Fruit fly (Drosophila melanogaster) whole organism, embryonic: ENCODE data around the gene Nup107.

Source experiments
- Antp ChIP-seq: fragments of 200-800 bp; sonication (Bioruptor generic); optimal IDR thresholded peaks from 3 replicates; lab custom pipeline; 2016; ENCODE audit warnings: missing biosample characterization, missing genetic modification characterization
- CG10321 ChIP-seq: fragments of 200-800 bp; sonication (Bioruptor generic); IDR thresholded peaks from 2 replicates; pipeline ENCODE4 v1.3.6; 2022; ENCODE audit warnings: missing biosample characterization, missing genetic modification characterization
- CG10959 ChIP-seq: fragments of 200-800 bp; sonication (Bioruptor generic); IDR thresholded peaks from 2 replicates; pipeline ENCODE4 v1.3.6; 2022; ENCODE audit warnings: missing biosample characterization, missing genetic modification characterization
- CG1233 ChIP-seq: fragments of 200-800 bp; sonication (Bioruptor generic); optimal IDR thresholded peaks from 4 replicates; lab custom pipeline; 2018; ENCODE audit warnings: missing biosample characterization, mild to moderate bottlenecking, missing genetic modification characterization
- CG12659 ChIP-seq: fragments of 200-800 bp; sonication (Bioruptor generic); optimal IDR thresholded peaks from 3 replicates; lab custom pipeline; 2017; ENCODE audit warnings: mild to moderate bottlenecking, missing biosample characterization, missing genetic modification reagents, missing genetic modification characterization
- CG14710 ChIP-seq: fragments of 200-800 bp; sonication (Bioruptor generic); optimal IDR thresholded peaks from 3 replicates; lab custom pipeline; 2019; ENCODE audit warnings: missing biosample characterization, mild to moderate bottlenecking, missing genetic modification characterization, moderate library complexity
- CG15011 ChIP-seq: fragments of 200-800 bp; sonication (Bioruptor generic); optimal IDR thresholded peaks from 3 replicates; lab custom pipeline; 2018; ENCODE audit warnings: missing biosample characterization, mild to moderate bottlenecking, missing genetic modification characterization
- CG16779 ChIP-seq: fragments of 200-800 bp; sonication (Bioruptor generic); IDR thresholded peaks from 2 replicates; pipeline ENCODE4 v1.3.6; 2022; ENCODE audit warnings: missing biosample characterization, missing genetic modification characterization
- CG17829 ChIP-seq: fragments of 200-800 bp; optimal IDR thresholded peaks from 2 replicates; lab custom pipeline; 2019; ENCODE audit warnings: missing biosample characterization, mild to moderate bottlenecking, missing genetic modification characterization, moderate library complexity
- CG2678 ChIP-seq: fragments of 200-800 bp; sonication (Bioruptor generic); optimal IDR thresholded peaks from 3 replicates; lab custom pipeline; 2019; ENCODE audit warnings: missing biosample characterization, mild to moderate bottlenecking, missing genetic modification characterization, moderate library complexity
- CG34224 ChIP-seq: fragments of 200-800 bp; sonication (Bioruptor generic); IDR thresholded peaks from 3 replicates; pipeline ENCODE4 v1.3.6; 2022; ENCODE audit warnings: missing biosample characterization, missing genetic modification characterization; ENCODE audit not compliant: partially characterized antibody
- CG34422 ChIP-seq: fragments of 200-800 bp; sonication (Bioruptor generic); IDR thresholded peaks from 3 replicates; pipeline ENCODE4 v1.3.6; 2022; ENCODE audit warnings: missing biosample characterization, missing genetic modification characterization
- CG3726 ChIP-seq: fragments of 200-800 bp; sonication (Bioruptor generic); IDR thresholded peaks from 3 replicates; pipeline ENCODE4, ENCODE4 v1.3.6; 2022; ENCODE audit warnings: missing biosample characterization, missing genetic modification characterization
- CG6854 ChIP-seq: fragments of 200-800 bp; sonication (Bioruptor generic); optimal IDR thresholded peaks from 3 replicates; lab custom pipeline; 2017; ENCODE audit warnings: missing biosample characterization, mild to moderate bottlenecking, missing genetic modification characterization
- CG7372 ChIP-seq: fragments of 200-800 bp; sonication (Bioruptor generic); IDR thresholded peaks from 2 replicates; pipeline ENCODE4 v1.3.6; 2022; ENCODE audit warnings: missing biosample characterization, missing genetic modification characterization
- CG7928 ChIP-seq: fragments of 200-800 bp; sonication (Bioruptor generic); optimal IDR thresholded peaks from 2 replicates; lab custom pipeline; 2017; ENCODE audit warnings: missing biosample characterization, mild to moderate bottlenecking, missing genetic modification characterization
- CG8478 ChIP-seq: fragments of >200 bp; optimal IDR thresholded peaks from 2 replicates; lab custom pipeline; 2018
- Camta ChIP-seq: fragments of 200-800 bp; sonication (Bioruptor generic); optimal IDR thresholded peaks from 2 replicates; lab custom pipeline; 2016; ENCODE audit warnings: missing biosample characterization, missing genetic modification characterization
- CoRest ChIP-seq: fragments of 200-800 bp; sonication (Bioruptor generic); optimal IDR thresholded peaks from 3 replicates; lab custom pipeline; 2018; ENCODE audit warnings: missing biosample characterization, mild to moderate bottlenecking, missing genetic modification characterization, moderate library complexity
- Drgx ChIP-seq: fragments of 200-800 bp; sonication (Bioruptor generic); IDR thresholded peaks from 2 replicates; pipeline ENCODE4 v1.3.6; 2022; ENCODE audit warnings: missing biosample characterization, missing genetic modification characterization
- H2.0 ChIP-seq: fragments of 200-800 bp; sonication (Bioruptor generic); IDR thresholded peaks from 2 replicates; pipeline ENCODE4 v1.3.6; 2022; ENCODE audit warnings: missing biosample characterization, missing genetic modification characterization
- Hmr ChIP-seq: fragments of 200-800 bp; sonication (Bioruptor generic); optimal IDR thresholded peaks from 3 replicates; lab custom pipeline; 2017; ENCODE audit warnings: mild to moderate bottlenecking, missing biosample characterization, missing genetic modification reagents, missing genetic modification characterization
- Hr3 ChIP-seq: fragments of 200-800 bp; sonication (Bioruptor generic); optimal IDR thresholded peaks from 3 replicates; lab custom pipeline; 2016; ENCODE audit warnings: missing biosample characterization, missing genetic modification characterization
- Hr78 ChIP-seq, 2 experiments: fragments of 200-800 bp in 1 of 2; fragments of >200 bp in 1 of 2; sonication (Bioruptor generic) in 1 of 2; optimal IDR thresholded peaks; 2 replicates each; lab custom pipeline; 2017 to 2019; ENCODE audit warnings: missing biosample characterization in 2 of 2, missing genetic modification characterization in 2 of 2, mild to moderate bottlenecking in 1 of 2, moderate library complexity in 1 of 2
- Jarid2 ChIP-seq: fragments of 200-800 bp; sonication (Bioruptor generic); optimal IDR thresholded peaks from 3 replicates; lab custom pipeline; 2017; ENCODE audit warnings: mild to moderate bottlenecking, missing biosample characterization, missing genetic modification reagents, missing genetic modification characterization
- Pdp1 ChIP-seq, 2 experiments: fragments of 200-800 bp; sonication (Bioruptor generic); optimal IDR thresholded peaks; 3 replicates each; lab custom pipeline; 2016; ENCODE audit warnings: missing biosample characterization in 2 of 2, missing genetic modification characterization in 2 of 2, mild to moderate bottlenecking in 1 of 2, moderate library complexity in 1 of 2
- Poxn ChIP-seq: fragments of 200-800 bp; sonication (Bioruptor generic); IDR thresholded peaks from 2 replicates; pipeline ENCODE4 v1.3.6; 2022; ENCODE audit warnings: missing biosample characterization, missing genetic modification characterization
- Ptx1 ChIP-seq: fragments of 200-800 bp; sonication (Bioruptor generic); IDR thresholded peaks from 2 replicates; pipeline ENCODE4 v1.3.6; 2022; ENCODE audit warnings: missing biosample characterization, missing genetic modification characterization
- Side ChIP-seq: fragments of 200-800 bp; sonication (Bioruptor generic); optimal IDR thresholded peaks from 2 replicates; lab custom pipeline; 2016; ENCODE audit warnings: missing biosample characterization, missing genetic modification characterization
- Sox100B ChIP-seq: fragments of 200-800 bp; sonication (Bioruptor generic); optimal IDR thresholded peaks from 3 replicates; lab custom pipeline; 2018; ENCODE audit warnings: missing biosample characterization, mild to moderate bottlenecking, missing genetic modification characterization
- Ssrp ChIP-seq: fragments of 200-800 bp; sonication (Bioruptor generic); optimal IDR thresholded peaks from 2 replicates; lab custom pipeline; 2018; ENCODE audit warnings: missing biosample characterization, mild to moderate bottlenecking, missing genetic modification characterization, moderate library complexity
- ara ChIP-seq: fragments of 200-800 bp; sonication (Bioruptor generic); IDR thresholded peaks from 2 replicates; pipeline ENCODE4 v1.3.6; 2022; ENCODE audit warnings: missing biosample characterization, missing genetic modification characterization
- az2 ChIP-seq: fragments of 200-800 bp; sonication (Bioruptor generic); optimal IDR thresholded peaks from 3 replicates; lab custom pipeline; 2016; ENCODE audit warnings: missing biosample characterization, missing genetic modification characterization
- btn ChIP-seq: fragments of 200-800 bp; sonication (Bioruptor generic); optimal IDR thresholded peaks from 2 replicates; lab custom pipeline; 2016; ENCODE audit warnings: missing biosample characterization, missing genetic modification characterization
- dmrt11E ChIP-seq: fragments of 200-800 bp; sonication (Bioruptor generic); optimal IDR thresholded peaks from 3 replicates; lab custom pipeline; 2018; ENCODE audit warnings: missing biosample characterization, mild to moderate bottlenecking, missing genetic modification characterization, moderate library complexity
- gsb ChIP-seq: fragments of 200-800 bp; sonication (Bioruptor generic); IDR thresholded peaks from 2 replicates; pipeline ENCODE4 v1.3.6; 2022; ENCODE audit warnings: missing biosample characterization, missing genetic modification characterization
- gsb-n ChIP-seq: fragments of 200-800 bp; sonication (Bioruptor generic); optimal IDR thresholded peaks from 3 replicates; lab custom pipeline; 2018; ENCODE audit warnings: missing biosample characterization, mild to moderate bottlenecking, missing genetic modification characterization
- hkb ChIP-seq, 2 experiments: fragments of 200-800 bp in 1 of 2; fragments of >200 bp in 1 of 2; sonication (Bioruptor generic) in 1 of 2; IDR thresholded peaks in 1 of 2; optimal IDR thresholded peaks in 1 of 2; 2 replicates each; pipeline versions ENCODE4 v1.3.6 to Lab custom; 2017 to 2022; ENCODE audit warnings: missing biosample characterization in 1 of 2, missing genetic modification characterization in 1 of 2
- hth ChIP-seq: fragments of >200 bp; optimal IDR thresholded peaks from 2 replicates; lab custom pipeline; 2017; ENCODE audit warnings: inconsistent platforms
- kah ChIP-seq: fragments of 200-800 bp; sonication (Bioruptor generic); optimal IDR thresholded peaks from 2 replicates; lab custom pipeline; 2018; ENCODE audit warnings: missing biosample characterization, mild to moderate bottlenecking, missing genetic modification characterization
- lab ChIP-seq: fragments of 200-800 bp; sonication (Bioruptor generic); optimal IDR thresholded peaks from 3 replicates; lab custom pipeline; 2017; ENCODE audit warnings: missing biosample characterization, missing genetic modification characterization, mild to moderate bottlenecking, moderate library complexity, missing genetic modification reagents
- lola ChIP-seq, 3 experiments: fragments of >200 bp in 2 of 3; fragments of 200-800 bp in 1 of 3; sonication (Bioruptor generic) in 1 of 3; optimal IDR thresholded peaks; 2 replicates each; lab custom pipeline; 2017 to 2019; ENCODE audit warnings: missing biosample characterization in 3 of 3, missing genetic modification characterization in 3 of 3, mild to moderate bottlenecking in 1 of 3, moderate library complexity in 1 of 3
- oc ChIP-seq: fragments of 200-800 bp; sonication (Bioruptor generic); optimal IDR thresholded peaks from 2 replicates; lab custom pipeline; 2018; ENCODE audit warnings: missing biosample characterization, mild to moderate bottlenecking, missing genetic modification characterization, moderate library complexity
- odd ChIP-seq: fragments of 200-800 bp; sonication (Bioruptor generic); optimal IDR thresholded peaks from 2 replicates; lab custom pipeline; 2017; ENCODE audit warnings: missing biosample characterization, mild to moderate bottlenecking, missing genetic modification characterization
- ranshi ChIP-seq: fragments of 200-800 bp; sonication (Bioruptor generic); IDR thresholded peaks from 2 replicates; pipeline ENCODE4 v1.3.6; 2022; ENCODE audit warnings: missing biosample characterization, missing genetic modification characterization
- sim ChIP-seq: fragments of 200-800 bp; sonication (Bioruptor generic); IDR thresholded peaks from 2 replicates; pipeline ENCODE4 v1.3.6; 2022; ENCODE audit warnings: missing biosample characterization, missing genetic modification characterization
- trem ChIP-seq: fragments of 200-800 bp; optimal IDR thresholded peaks from 3 replicates; lab custom pipeline; 2019; ENCODE audit warnings: missing biosample characterization, mild to moderate bottlenecking, missing genetic modification characterization, moderate library complexity
- tx ChIP-seq: fragments of 200-800 bp; sonication (Bioruptor generic); optimal IDR thresholded peaks from 2 replicates; lab custom pipeline; 2016; ENCODE audit warnings: missing biosample characterization, missing genetic modification characterization
- wor ChIP-seq: fragments of 200-800 bp; sonication (Bioruptor generic); IDR thresholded peaks from 2 replicates; pipeline ENCODE4 v1.3.6; 2022; ENCODE audit warnings: missing biosample characterization, missing genetic modification characterization
- z ChIP-seq: fragments of 200-800 bp; sonication (Bioruptor generic); IDR thresholded peaks from 3 replicates; pipeline ENCODE4 v1.3.6; 2022; ENCODE audit warnings: missing biosample characterization, missing genetic modification characterization

The Nup107 gene

DNA sequence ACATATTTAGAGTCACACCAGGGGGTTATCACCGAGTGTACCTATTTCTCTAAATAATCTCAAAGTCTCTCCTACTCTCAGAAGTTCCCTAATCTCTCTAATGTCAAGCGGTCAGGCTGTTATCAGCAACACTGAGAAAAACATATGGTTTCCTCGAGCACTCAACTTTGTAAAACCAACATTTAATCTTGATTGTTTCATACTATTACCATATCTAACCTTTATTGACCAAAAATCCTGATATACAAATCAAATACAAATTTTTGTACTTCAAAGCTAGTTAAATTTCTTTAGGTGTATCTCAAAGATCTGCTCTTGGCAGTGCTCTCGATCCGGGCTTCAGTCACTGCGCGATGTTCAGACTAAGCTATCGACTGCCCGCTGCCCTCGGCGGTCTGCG, 32.6 kb downstream of the Nup107 start, which contains the start of gene CG6415 (continued):
- TF ChIP-seq CG7928 (no peak), CG10321 (GFP tag; lab: Robert Waterston, UW) (0 out of 2 replicates have a peak, but pooled peaks have one; percentile 17), lab (GFP tag; lab: Kevin White, UChicago) (peak; percentile 85), Sox100B (GFP tag; lab: Kevin White, UChicago) (peak; percentile 68), CG8478 (lab: Kevin White, UChicago) (no peak), CG17829 (tag; lab: Kevin White, UChicago) (peak; percentile 80), CG6854 (GFP tag; lab: Kevin White, UChicago) (peak; percentile 47), CG14710 (tag; lab: Kevin White, UChicago) (peak; percentile 70), Jarid2 (GFP tag; lab: Kevin White, UChicago) (peak; percentile 23), H2.0 (GFP tag; lab: Robert Waterston, UW) (peak; percentile 77), CG15011 (GFP tag; lab: Kevin White, UChicago) (peak; percentile 46), ranshi (peak; percentile 64), CG16779 (0 out of 2 replicates have a peak, but pooled peaks have one; percentile 39), dmrt11E (tag; lab: Kevin White, UChicago) (peak; percentile 80), hkb (optimal IDR thresholded peaks at IDR 0.05; lab: Kevin White, UChicago) (no peak), hkb (GFP tag; IDR thresholded peaks at IDR 0.05; lab: Robert Waterston, UW) (peak; percentile 65), CG34224 (GFP tag; lab: Robert Waterston, UW) (no peak), CG7372 (GFP tag; lab: Robert Waterston, UW) (peak; percentile 62), Ssrp (tag; lab: Kevin White, UChicago) (peak; percentile 70), gsb (GFP tag; lab: Robert Waterston, UW) (peak; percentile 42; the same call in 1 of the 2 replicates), oc (tag; lab: Kevin White, UChicago) (peak; percentile 51), wor (0 out of 2 replicates have a peak, but pooled peaks have one; percentile 30), Pdp1 (GFP tag; optimal IDR thresholded peaks at IDR 0.05; lab: Kevin White, UChicago) (peak; percentile 38 to 77), Ptx1 (GFP tag; lab: Robert Waterston, UW) (peak; percentile 71), odd (GFP tag; lab: Kevin White, UChicago) (peak; percentile 30), tx (GFP tag; lab: Kevin White, UChicago) (peak; percentile 15), trem (tag; lab: Kevin White, UChicago) (peak; percentile 55), CG2678 (tag; lab: Kevin White, UChicago) (peak; percentile 87), Hmr (GFP tag; lab: Kevin White, UChicago) (peak; percentile 72), btn (GFP tag; lab: Kevin White, UChicago) (peak; percentile 30), CG1233 (peak; percentile 65), ara (GFP tag; lab: Robert Waterston, UW) (peak; percentile 75), CG10959 (GFP tag; lab: Robert Waterston, UW) (peak; percentile 38; the same call in 1 of the 2 replicates), Hr78 (GFP tag; optimal IDR thresholded peaks at IDR 0.05; lab: Kevin White, UChicago) (peak in 1 of 2 experiments; percentile 62), az2 (GFP tag; lab: Kevin White, UChicago) (peak; percentile 75), CG12659 (peak; percentile 61), gsb-n (tag; lab: Kevin White, UChicago) (peak; percentile 70), kah (GFP tag; lab: Kevin White, UChicago) (peak; percentile 21), Antp (GFP tag; lab: Kevin White, UChicago) (peak; percentile 56), Hr3 (GFP tag; lab: Kevin White, UChicago) (peak; percentile 60), Camta (GFP tag; lab: Kevin White, UChicago) (peak; percentile 64), Poxn (GFP tag; lab: Robert Waterston, UW) (no peak), CG34422 (GFP tag; lab: Robert Waterston, UW) (peak; percentile 61; the same call in 1 of the 3 replicates), z (GFP tag; lab: Robert Waterston, UW) (no peak), CG3726 (no peak), lola (GFP tag; optimal IDR thresholded peaks at IDR 0.05; lab: Kevin White, UChicago) (peak in 1 of 3 experiments; percentile 70), hth (lab: Kevin White, UChicago) (no peak), Drgx (GFP tag; lab: Robert Waterston, UW) (peak; percentile 68), CoRest (tag; lab: Kevin White, UChicago) (peak; percentile 81), sim (GFP tag; lab: Robert Waterston, UW) (peak; percentile 43; the same call in 1 of the 2 replicates), Side (GFP tag; lab: Kevin White, UChicago) (peak; percentile 44)
